Worm (Caenorhabditis elegans) whole organism, L4/young adult: Measurements from ENCODE around the gene M57.1.
A peak's percentile ranks its signal among the peaks of the same experiment; 100 is the strongest.

Source experiments
- W03F9.2 ChIP-seq: fragments of 150-350 bp; optimal IDR thresholded peaks from 2 replicates; lab custom pipeline; 2014; ENCODE audit warnings: missing biosample characterization, missing genetic modification characterization
- dao-5 ChIP-seq: sonication (generic microtip); optimal IDR thresholded peaks from 2 replicates; lab custom pipeline; 2016; ENCODE audit warnings: missing genotype, missing genetic modification characterization, moderate library complexity, missing compliant biosample characterization
- him-1 ChIP-seq: sonication (generic microtip); optimal IDR thresholded peaks from 2 replicates; lab custom pipeline; 2016; ENCODE audit warnings: missing genotype, missing genetic modification reagents, missing genetic modification characterization, missing compliant biosample characterization

- TF ChIP-seq dao-5 (tag; lab: Kevin White, UChicago) (no peak), him-1 (tag; lab: Kevin White, UChicago) (peak; percentile 23), W03F9.2 (tag; lab: Kevin White, UChicago) (no peak)
These were observed 7.7 kb upstream of the M57.1 start for ce11 chrIV:3524584-3525020.
